Fruit fly (Drosophila melanogaster): ENCODE measurements around the gene CG7924.

dm6 chr3L:14217677-14218254, 15.5 kb upstream of the CG7924 start, which contains the start of gene CG7768:
- TF ChIP-seq CG8478 (optimal IDR thresholded peaks at IDR 0.05) (no peak), psq (optimal IDR thresholded peaks at IDR 0.05) (no peak), usp (GFP tag; optimal IDR thresholded peaks at IDR 0.05) (no peak), Dll (optimal IDR thresholded peaks at IDR 0.05) (no peak)
